Fruit fly (Drosophila melanogaster): ENCODE data around the gene CG7453.

Gene CG7453

dm6 chrX:19155922-19156437, 24.0 kb upstream of the CG7453 start (continued):
- peak; percentile 95 for TF ChIP-seq zfh1 (GFP tag; IDR thresholded peaks at IDR 0.05)
- peak; percentile 79 for TF ChIP-seq al (GFP tag; IDR thresholded peaks at IDR 0.05)
- TF ChIP-seq CkIIα-i1 (GFP tag; IDR thresholded peaks at IDR 0.05), result no peak
- peak; percentile 23 for TF ChIP-seq pnt (GFP tag; optimal IDR thresholded peaks at IDR 0.05)
- TF ChIP-seq CG4282 (GFP tag; optimal IDR thresholded peaks at IDR 0.05), result no peak
- no peak for TF ChIP-seq CHES-1-like (GFP tag; optimal IDR thresholded peaks at IDR 0.05)
- no peak for TF ChIP-seq CG16813 (GFP tag; IDR thresholded peaks at IDR 0.05; ENCODE audit: partially characterized antibody)
- TF ChIP-seq ase (GFP tag; IDR thresholded peaks at IDR 0.05), result peak; percentile 47; the same call in 1 of the 3 replicates
- peak in 1 of 3 experiments; percentile 96 for TF ChIP-seq lola (GFP tag; optimal IDR thresholded peaks at IDR 0.05)
- peak; percentile 64 for TF ChIP-seq CG10366 (GFP tag; IDR thresholded peaks at IDR 0.05)
- no peak for TF ChIP-seq wek (GFP tag; optimal IDR thresholded peaks at IDR 0.05)
- TF ChIP-seq sens (GFP tag), result peak; percentile 92
- TF ChIP-seq Drgx (GFP tag; IDR thresholded peaks at IDR 0.05), result peak; percentile 84
- no peak for TF ChIP-seq tna (GFP tag; IDR thresholded peaks at IDR 0.05; ENCODE audit: partially characterized antibody)
- TF ChIP-seq Xbp1 (GFP tag; optimal IDR thresholded peaks at IDR 0.05), result peak; percentile 78
- TF ChIP-seq crc (GFP tag; optimal IDR thresholded peaks at IDR 0.05), result no peak
- TF ChIP-seq jumu (GFP tag; optimal IDR thresholded peaks at IDR 0.05), result peak; percentile 37
- TF ChIP-seq Adf1 (GFP tag; IDR thresholded peaks at IDR 0.05), result peak; percentile 23; the same call in 1 of the 2 replicates
- peak; percentile 92 for TF ChIP-seq CG10959 (GFP tag; IDR thresholded peaks at IDR 0.05)
- peak; percentile 39 for TF ChIP-seq CG7987 (GFP tag; optimal IDR thresholded peaks at IDR 0.05)
- TF ChIP-seq ash1 (GFP tag; optimal IDR thresholded peaks at IDR 0.05), result no peak
- no peak for TF ChIP-seq Doc2 (GFP tag; IDR thresholded peaks at IDR 0.05)
- TF ChIP-seq pum (GFP tag; optimal IDR thresholded peaks at IDR 0.05), result no peak
- peak; percentile 81 for TF ChIP-seq trem (tag; optimal IDR thresholded peaks at IDR 0.05)
- peak; percentile 83 for TF ChIP-seq sim (GFP tag; IDR thresholded peaks at IDR 0.05)
- TF ChIP-seq dmrt11E (tag; optimal IDR thresholded peaks at IDR 0.05), result peak; percentile 98
- no peak for TF ChIP-seq dati (GFP tag; IDR thresholded peaks at IDR 0.05)
- TF ChIP-seq Blimp-1 (GFP tag; optimal IDR thresholded peaks at IDR 0.05), result peak; percentile 95
- TF ChIP-seq Fer3 (tag; optimal IDR thresholded peaks at IDR 0.05), result peak; percentile 77
- peak; percentile 77; the same call in 2 of the 3 replicates for TF ChIP-seq CG3726 (GFP tag; IDR thresholded peaks at IDR 0.05)
- TF ChIP-seq chinmo (GFP tag; IDR thresholded peaks at IDR 0.05; ENCODE audit: partially characterized antibody), result no peak
- no peak for TF ChIP-seq CTCF (GFP tag; optimal IDR thresholded peaks at IDR 0.05)
- peak; percentile 51 for TF ChIP-seq CG31388 (GFP tag; optimal IDR thresholded peaks at IDR 0.05)
- TF ChIP-seq CG10209 (GFP tag; optimal IDR thresholded peaks at IDR 0.05), result peak; percentile 81
- no peak for TF ChIP-seq HLHmδ (GFP tag; optimal IDR thresholded peaks at IDR 0.05)
- no peak for TF ChIP-seq gro (GFP tag; optimal IDR thresholded peaks at IDR 0.05)
- TF ChIP-seq her (GFP tag; optimal IDR thresholded peaks at IDR 0.05), result peak; percentile 3
- TF ChIP-seq dm (GFP tag; optimal IDR thresholded peaks at IDR 0.05), result no peak
- TF ChIP-seq CG6813 (GFP tag; optimal IDR thresholded peaks at IDR 0.05), result peak; percentile 85
- TF ChIP-seq nerfin-1 (tag; optimal IDR thresholded peaks at IDR 0.05), result peak; percentile 79
- TF ChIP-seq ham (GFP tag; IDR thresholded peaks at IDR 0.05), result no peak
- TF ChIP-seq CG18262 (tag; optimal IDR thresholded peaks at IDR 0.05), result peak; percentile 93
- TF ChIP-seq en (GFP tag; optimal IDR thresholded peaks at IDR 0.05), result no peak
- no peak for TF ChIP-seq schlank (tag; optimal IDR thresholded peaks at IDR 0.05)
- TF ChIP-seq CG6272 (GFP tag; IDR thresholded peaks at IDR 0.05), result peak; percentile 72
- peak; percentile 61 for TF ChIP-seq CG3847 (GFP tag; IDR thresholded peaks at IDR 0.05)
- peak; percentile 54 for TF ChIP-seq CG12659 (GFP tag; optimal IDR thresholded peaks at IDR 0.05)
- no peak for TF ChIP-seq aop (GFP tag; IDR thresholded peaks at IDR 0.05)
- no peak for TF ChIP-seq CG42726 (GFP tag; IDR thresholded peaks at IDR 0.05; ENCODE audit: partially characterized antibody)
- TF ChIP-seq CG8478 (optimal IDR thresholded peaks at IDR 0.05), result no peak
- peak; percentile 67 for TF ChIP-seq kay (GFP tag; optimal IDR thresholded peaks at IDR 0.05)
- peak; percentile 96 for TF ChIP-seq CG9727 (GFP tag; optimal IDR thresholded peaks at IDR 0.05)
